Fruit fly (Drosophila melanogaster): ENCODE measurements around the gene ND-15.
A peak's percentile ranks its signal among the peaks of the same experiment; 100 is the strongest.

The ND-15 gene

DNA sequence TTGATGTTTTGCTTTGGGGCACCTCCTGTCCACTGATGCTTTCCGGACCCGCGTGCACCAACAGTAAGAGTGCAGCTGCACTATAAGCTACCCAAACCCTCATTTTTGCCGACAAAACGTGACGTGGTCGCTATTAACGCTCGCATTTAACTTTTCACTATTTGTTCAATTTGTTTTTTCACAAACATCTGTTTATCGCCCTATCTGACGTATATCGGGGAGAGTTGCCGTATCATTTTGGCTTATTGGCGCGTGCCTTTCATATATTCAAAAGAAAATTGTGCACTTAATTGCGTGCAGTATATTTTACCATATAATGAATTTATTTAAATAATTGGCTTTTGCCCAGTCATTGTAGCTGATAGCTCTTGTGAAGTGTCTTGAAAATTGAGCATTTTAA is 8.0 kb upstream of the ND-15 start, which contains the start of the genes Nhe1 and Sam-S:
Gene Nhe1, minus strand, starts transcription at position 193 of the 400 bp plus-strand sequence.
Gene Sam-S, plus strand, starts transcription at position 364 of the 400 bp plus-strand sequence.
- no peak for TF ChIP-seq Snoo (tag; optimal IDR thresholded peaks at IDR 0.05)
- TF ChIP-seq CG8301 (tag; optimal IDR thresholded peaks at IDR 0.05) = no peak
- TF ChIP-seq Ets98B (GFP tag; IDR thresholded peaks at IDR 0.05) = no peak
- TF ChIP-seq Pif1B (GFP tag; optimal IDR thresholded peaks at IDR 0.05) = no peak
- no peak for TF ChIP-seq CG13204 (GFP tag; optimal IDR thresholded peaks at IDR 0.05)
- TF ChIP-seq CG17806 (tag; optimal IDR thresholded peaks at IDR 0.05) = no peak
- TF ChIP-seq rn (GFP tag; IDR thresholded peaks at IDR 0.05) = no peak
- no peak for TF ChIP-seq CG12605 (GFP tag; IDR thresholded peaks at IDR 0.05)
- no peak for TF ChIP-seq EcR (GFP tag; optimal IDR thresholded peaks at IDR 0.05)
- TF ChIP-seq CG32121 (GFP tag; IDR thresholded peaks at IDR 0.05) = no peak
- TF ChIP-seq CG9948 (tag; optimal IDR thresholded peaks at IDR 0.05) = no peak
- no peak for TF ChIP-seq Pif1A (GFP tag; optimal IDR thresholded peaks at IDR 0.05)
- TF ChIP-seq fd96Ca (GFP tag; IDR thresholded peaks at IDR 0.05) = no peak
- TF ChIP-seq CG34367 (tag; optimal IDR thresholded peaks at IDR 0.05) = no peak
- no peak for TF ChIP-seq CG8159 (tag; optimal IDR thresholded peaks at IDR 0.05)

DNA sequence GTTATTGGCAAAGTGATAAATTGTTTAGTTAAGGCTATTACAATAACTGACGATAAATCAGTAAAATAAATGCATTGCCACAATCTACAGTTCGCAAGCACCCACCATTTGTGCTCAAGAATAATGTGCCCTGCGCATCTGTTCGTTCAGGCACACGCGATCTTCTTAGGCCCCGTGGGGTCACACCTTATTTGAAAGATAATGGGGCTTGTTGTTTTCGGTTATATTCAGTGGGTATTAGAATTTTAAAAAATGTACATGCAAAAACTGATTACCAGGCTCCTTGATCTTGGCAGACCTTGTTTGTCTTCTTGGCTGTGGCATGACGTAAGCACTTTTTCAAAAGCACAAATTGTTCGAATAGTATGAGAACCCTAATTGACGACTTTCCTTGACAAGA is 7.5 kb upstream of the ND-15 start:
- no peak for TF ChIP-seq Pif1B (GFP tag; optimal IDR thresholded peaks at IDR 0.05)
- TF ChIP-seq CG14655 (GFP tag; optimal IDR thresholded peaks at IDR 0.05) = no peak
- no peak for TF ChIP-seq EcR (GFP tag; optimal IDR thresholded peaks at IDR 0.05)
- no peak for TF ChIP-seq fd96Ca (GFP tag; IDR thresholded peaks at IDR 0.05)
- TF ChIP-seq CG10348 (GFP tag; IDR thresholded peaks at IDR 0.05) = no peak
- no peak for TF ChIP-seq Ets98B (GFP tag; IDR thresholded peaks at IDR 0.05)

DNA sequence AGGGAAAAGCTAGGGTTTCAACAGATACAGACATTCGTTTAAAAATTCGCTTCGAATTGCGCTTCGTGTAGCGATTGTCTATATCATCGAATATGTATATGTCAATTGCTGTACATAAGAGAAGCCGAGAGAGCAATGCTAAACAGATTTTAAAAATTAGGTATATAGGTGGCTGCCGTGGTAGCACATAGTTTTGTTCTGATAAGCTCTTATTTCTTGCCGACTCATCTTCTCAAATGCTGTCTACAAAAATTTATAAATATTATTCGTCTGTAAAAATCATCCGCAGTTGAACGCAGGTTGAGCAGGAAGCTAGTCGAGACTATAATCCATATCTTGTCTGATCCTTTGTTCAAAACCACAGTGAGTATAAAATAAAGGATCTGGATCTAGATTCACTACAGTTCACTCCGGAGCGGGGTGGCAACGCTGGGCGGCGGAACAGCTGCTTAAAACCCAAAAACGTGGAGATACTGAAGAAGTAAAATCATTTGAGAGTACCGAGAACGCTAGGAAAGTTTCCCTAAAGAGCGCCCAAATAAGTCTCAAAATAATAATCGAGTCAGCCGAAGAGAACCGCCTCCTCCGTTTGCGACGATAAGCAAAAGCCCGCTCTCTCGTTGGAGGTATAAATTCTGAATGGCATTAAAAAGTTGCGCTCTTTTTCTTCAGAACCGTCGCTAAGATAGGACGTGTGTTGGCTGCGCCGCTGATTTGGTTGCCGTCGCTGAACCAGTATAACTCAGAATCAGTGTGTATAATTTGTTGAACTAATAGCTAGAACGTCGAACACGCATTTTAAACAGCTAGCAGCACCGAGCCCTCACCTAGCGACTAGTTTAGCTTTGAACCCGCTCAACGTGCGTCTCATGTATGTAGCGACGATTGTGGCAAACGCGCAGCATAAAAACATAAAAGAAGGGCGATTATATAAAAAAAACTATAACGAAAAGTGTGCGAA is 6.8 kb upstream of the ND-15 start:
- TF ChIP-seq Snoo (tag; optimal IDR thresholded peaks at IDR 0.05) (no peak), CG4496 (GFP tag; IDR thresholded peaks at IDR 0.05) (no peak), fd96Ca (GFP tag; IDR thresholded peaks at IDR 0.05) (no peak), rn (GFP tag; IDR thresholded peaks at IDR 0.05) (no peak), gl (tag; optimal IDR thresholded peaks at IDR 0.05) (peak; percentile 21), CG15710 (tag; optimal IDR thresholded peaks at IDR 0.05) (no peak), EcR (GFP tag; optimal IDR thresholded peaks at IDR 0.05) (peak; percentile 23)

DNA sequence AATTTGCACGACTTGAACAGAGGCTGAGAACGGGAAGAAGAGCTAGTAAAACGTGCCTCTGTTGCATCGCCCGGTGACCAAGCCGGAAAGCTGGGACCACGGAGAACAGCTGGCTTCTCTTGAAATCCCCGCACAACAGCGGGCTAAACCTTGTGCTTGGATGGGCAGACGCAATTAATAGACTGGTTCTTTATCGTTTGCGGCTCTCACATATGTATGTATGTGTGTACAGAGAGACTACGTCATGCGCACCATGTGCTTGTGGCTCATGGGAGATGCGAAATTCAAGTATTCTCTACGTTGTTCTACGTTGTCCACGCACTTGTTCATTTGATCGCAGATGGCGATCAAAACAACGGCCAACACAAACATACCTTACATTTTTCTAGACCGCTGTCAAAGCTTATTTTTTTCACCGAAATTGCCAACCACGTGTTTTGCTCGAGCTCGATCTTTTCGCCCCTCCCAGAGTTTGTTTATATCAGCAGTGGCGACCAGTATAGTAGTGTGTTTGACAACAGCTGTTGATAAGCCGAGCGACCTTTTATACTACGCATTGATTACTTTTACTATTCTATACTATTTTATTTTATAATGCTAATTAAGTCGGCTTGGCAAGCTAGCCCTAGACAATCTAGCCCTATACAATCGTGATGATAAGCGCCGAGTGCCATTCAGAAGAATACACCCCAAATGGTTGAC is 5.3 kb upstream of the ND-15 start:
- TF ChIP-seq EcR (GFP tag; optimal IDR thresholded peaks at IDR 0.05) = peak; percentile 32
- TF ChIP-seq CG10348 (GFP tag; IDR thresholded peaks at IDR 0.05) = no peak

DNA sequence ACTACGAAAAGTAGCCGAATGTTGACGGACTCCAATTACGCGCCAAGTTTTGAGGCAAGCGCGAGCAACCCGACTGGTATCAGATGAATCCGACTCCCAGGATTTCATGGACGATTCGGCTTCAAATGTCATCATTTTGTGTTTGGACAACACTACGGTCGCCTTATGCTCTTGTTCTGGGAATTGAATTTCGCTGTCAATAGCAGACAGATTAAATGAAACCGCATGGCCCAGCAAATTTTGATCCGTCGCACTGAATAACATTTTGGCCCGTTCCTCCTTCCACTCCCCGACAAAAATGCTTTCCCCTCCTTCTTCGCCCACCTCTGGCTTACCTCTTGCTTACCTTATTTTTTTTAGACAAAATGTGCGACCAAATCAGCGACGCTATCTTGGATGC is 4.5 kb upstream of the ND-15 start:
- TF ChIP-seq CG14655 (GFP tag; optimal IDR thresholded peaks at IDR 0.05) (no peak), CG12605 (GFP tag; IDR thresholded peaks at IDR 0.05) (no peak), fd96Ca (GFP tag; IDR thresholded peaks at IDR 0.05) (no peak), Snoo (tag; optimal IDR thresholded peaks at IDR 0.05) (no peak), CG10348 (GFP tag; IDR thresholded peaks at IDR 0.05) (no peak), CG17806 (tag; optimal IDR thresholded peaks at IDR 0.05) (no peak), CG32121 (GFP tag; IDR thresholded peaks at IDR 0.05) (no peak), CG34367 (tag; optimal IDR thresholded peaks at IDR 0.05) (no peak), EcR (GFP tag; optimal IDR thresholded peaks at IDR 0.05) (no peak), Pif1A (GFP tag; optimal IDR thresholded peaks at IDR 0.05) (no peak), CG8301 (tag; optimal IDR thresholded peaks at IDR 0.05) (no peak), CG15710 (tag; optimal IDR thresholded peaks at IDR 0.05) (no peak), Ets98B (GFP tag; IDR thresholded peaks at IDR 0.05) (no peak), D1 (tag; optimal IDR thresholded peaks at IDR 0.05) (no peak), CG13204 (GFP tag; optimal IDR thresholded peaks at IDR 0.05) (no peak), gl (tag; optimal IDR thresholded peaks at IDR 0.05) (no peak), CG4496 (GFP tag; IDR thresholded peaks at IDR 0.05) (no peak), rn (GFP tag; IDR thresholded peaks at IDR 0.05) (no peak)

DNA sequence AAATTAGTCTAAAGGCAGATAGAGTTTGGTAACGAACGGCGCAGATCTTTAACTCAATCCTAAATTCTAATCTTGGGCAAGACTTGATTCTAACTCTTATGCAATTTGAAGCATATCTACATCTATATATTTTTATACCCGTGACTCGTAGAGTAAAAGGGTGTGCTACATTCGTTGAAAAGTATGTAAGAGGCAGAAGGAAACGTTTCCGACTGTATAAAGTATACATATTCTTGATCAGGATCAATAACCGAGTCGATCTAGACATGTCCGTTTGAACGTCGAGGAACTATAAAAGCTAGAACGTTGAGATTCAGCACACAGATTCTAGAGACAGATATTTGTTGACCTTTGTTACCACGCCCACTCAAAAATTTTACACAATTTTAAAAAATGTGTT is 1.9 kb downstream of the ND-15 start, which contains the start of gene CG13694:
Gene CG13694, minus strand, starts transcription at position 101 of the 400 bp plus-strand sequence.
- no peak for TF ChIP-seq Pif1A (GFP tag; optimal IDR thresholded peaks at IDR 0.05)
- TF ChIP-seq CG34367 (tag; optimal IDR thresholded peaks at IDR 0.05) = no peak
- no peak for TF ChIP-seq CG14655 (GFP tag; optimal IDR thresholded peaks at IDR 0.05)
- TF ChIP-seq CG10348 (GFP tag; IDR thresholded peaks at IDR 0.05) = no peak
- no peak for TF ChIP-seq D1 (tag; optimal IDR thresholded peaks at IDR 0.05)
- no peak for TF ChIP-seq CG4496 (GFP tag; IDR thresholded peaks at IDR 0.05)
- no peak for TF ChIP-seq CG13204 (GFP tag; optimal IDR thresholded peaks at IDR 0.05)
- TF ChIP-seq CG32121 (GFP tag; IDR thresholded peaks at IDR 0.05) = no peak
- no peak for TF ChIP-seq Snoo (tag; optimal IDR thresholded peaks at IDR 0.05)
- TF ChIP-seq EcR (GFP tag; optimal IDR thresholded peaks at IDR 0.05) = no peak
- TF ChIP-seq rn (GFP tag; IDR thresholded peaks at IDR 0.05) = no peak
- no peak for TF ChIP-seq CG9948 (tag; optimal IDR thresholded peaks at IDR 0.05)
- TF ChIP-seq CG8159 (tag; optimal IDR thresholded peaks at IDR 0.05) = no peak
- no peak for TF ChIP-seq CG12605 (GFP tag; IDR thresholded peaks at IDR 0.05)

Data from whole organism, pupa.